Fruit fly (Drosophila melanogaster): ENCODE results near the gene Tsen34.

Gene Tsen34

dm6 chr3L:14781082-14781862 lies 19.6 kb upstream of the Tsen34 start (continued):
- TF ChIP-seq CG31627 (GFP tag; optimal IDR thresholded peaks at IDR 0.05) (peak; percentile 57), vri (GFP tag; optimal IDR thresholded peaks at IDR 0.05) (peak; percentile 46), acj6 (GFP tag; optimal IDR thresholded peaks at IDR 0.05) (peak; percentile 63), Eip78C (GFP tag) (peak; percentile 87), CG8632 (GFP tag; optimal IDR thresholded peaks at IDR 0.05) (peak; percentile 75), Sox15 (GFP tag; optimal IDR thresholded peaks at IDR 0.05) (peak; percentile 53), fd85E (GFP tag; optimal IDR thresholded peaks at IDR 0.05) (peak; percentile 19), Sox14 (GFP tag; optimal IDR thresholded peaks at IDR 0.05) (peak; percentile 54), pdm3 (GFP tag; optimal IDR thresholded peaks at IDR 0.05) (peak; percentile 56), CG3032 (tag; optimal IDR thresholded peaks at IDR 0.05) (peak; percentile 39), esn (GFP tag; optimal IDR thresholded peaks at IDR 0.05) (peak; percentile 80), svp (GFP tag) (peak; percentile 89), CG1621 (tag; optimal IDR thresholded peaks at IDR 0.05) (peak; percentile 43), lz (GFP tag; optimal IDR thresholded peaks at IDR 0.05) (peak; percentile 52), Eip75B (GFP tag; optimal IDR thresholded peaks at IDR 0.05) (peak; percentile 62), Hr39 (GFP tag; optimal IDR thresholded peaks at IDR 0.05) (peak; percentile 56), CG6808 (GFP tag; optimal IDR thresholded peaks at IDR 0.05) (peak; percentile 78), net (GFP tag; optimal IDR thresholded peaks at IDR 0.05) (peak; percentile 56)

- TF ChIP-seq fkh (GFP tag; optimal IDR thresholded peaks at IDR 0.05) (peak; percentile 92), dac (GFP tag; optimal IDR thresholded peaks at IDR 0.05) (no peak), CG16779 (tag; optimal IDR thresholded peaks at IDR 0.05) (peak; percentile 28), CG6163 (GFP tag; IDR thresholded peaks at IDR 0.05) (no peak), svp (GFP tag) (peak; percentile 52), ss (GFP tag; optimal IDR thresholded peaks at IDR 0.05) (no peak), CG7368 (GFP tag; optimal IDR thresholded peaks at IDR 0.05) (no peak), CG1621 (tag; optimal IDR thresholded peaks at IDR 0.05) (no peak), CG10631 (GFP tag; optimal IDR thresholded peaks at IDR 0.05) (no peak), vri (GFP tag; optimal IDR thresholded peaks at IDR 0.05) (peak; percentile 21), OdsH (GFP tag; optimal IDR thresholded peaks at IDR 0.05) (no peak), Sox15 (GFP tag; optimal IDR thresholded peaks at IDR 0.05) (no peak), spab (GFP tag; optimal IDR thresholded peaks at IDR 0.05) (no peak), Ets21C (GFP tag; optimal IDR thresholded peaks at IDR 0.05) (no peak)
These were observed 18.5 kb upstream of the Tsen34 start for dm6 chr3L:14780187-14780586.

dm6 chr3L:14779289-14779688 lies 17.6 kb upstream of the Tsen34 start:
- no peak for TF ChIP-seq Hr39 (GFP tag; optimal IDR thresholded peaks at IDR 0.05)
- no peak for TF ChIP-seq CG3032 (tag; optimal IDR thresholded peaks at IDR 0.05)
- TF ChIP-seq Blimp-1 (GFP tag; optimal IDR thresholded peaks at IDR 0.05): no peak
- no peak for TF ChIP-seq CG3919 (GFP tag; optimal IDR thresholded peaks at IDR 0.05)
- TF ChIP-seq svp (GFP tag): peak; percentile 88
- TF ChIP-seq CG9139 (GFP tag; optimal IDR thresholded peaks at IDR 0.05): no peak
- peak; percentile 41 for TF ChIP-seq Eip78C (GFP tag)
- no peak for TF ChIP-seq CG15336 (GFP tag; IDR thresholded peaks at IDR 0.05)

dm6 chr3L:14775711-14776660 lies 14.3 kb upstream of the Tsen34 start, which contains the start of gene mop:
mop (minus strand) TSS chr3L:14776129.
- no peak for TF ChIP-seq cyc (GFP tag; optimal IDR thresholded peaks at IDR 0.05)
- no peak for TF ChIP-seq acj6 (GFP tag; optimal IDR thresholded peaks at IDR 0.05)
- peak; percentile 32 for TF ChIP-seq CG6854 (GFP tag; optimal IDR thresholded peaks at IDR 0.05)
- no peak for TF ChIP-seq Lpt (GFP tag; optimal IDR thresholded peaks at IDR 0.05)
- no peak for TF ChIP-seq CG32006 (GFP tag; optimal IDR thresholded peaks at IDR 0.05)
- TF ChIP-seq CG11294 (GFP tag; IDR thresholded peaks at IDR 0.05): no peak
- TF ChIP-seq Sox15 (GFP tag; optimal IDR thresholded peaks at IDR 0.05): no peak
- no peak for TF ChIP-seq Smox (GFP tag; optimal IDR thresholded peaks at IDR 0.05)
- peak; percentile 19 for TF ChIP-seq CG31627 (GFP tag; optimal IDR thresholded peaks at IDR 0.05)
- TF ChIP-seq esn (GFP tag; optimal IDR thresholded peaks at IDR 0.05): peak; percentile 51
- TF ChIP-seq Eip78C (GFP tag): peak; percentile 88
- TF ChIP-seq lz (GFP tag; optimal IDR thresholded peaks at IDR 0.05): peak; percentile 47
- peak; percentile 76 for TF ChIP-seq svp (GFP tag)
- TF ChIP-seq CG6276 (GFP tag; optimal IDR thresholded peaks at IDR 0.05): no peak
- no peak for TF ChIP-seq Sox102F (GFP tag; optimal IDR thresholded peaks at IDR 0.05)
- TF ChIP-seq CG15336 (GFP tag; IDR thresholded peaks at IDR 0.05): 0 out of 2 replicates have a peak, but pooled peaks have one; percentile 23
- no peak for TF ChIP-seq Met (GFP tag; optimal IDR thresholded peaks at IDR 0.05)
- peak; percentile 18; the same call in 1 of the 3 replicates for TF ChIP-seq CG8119 (GFP tag; IDR thresholded peaks at IDR 0.05)
- peak; percentile 19 for TF ChIP-seq CG3032 (tag; optimal IDR thresholded peaks at IDR 0.05)
